Worm (Caenorhabditis elegans) whole organism, L2 larva: Measurements from ENCODE around the gene R148.5.

ENCODE experiments used
- C34F6.9 ChIP-seq: fragments of 150-350 bp; optimal IDR thresholded peaks from 2 replicates; lab custom pipeline; 2014; ENCODE audit warnings: missing biosample characterization, missing genetic modification characterization
- F13H6.1 ChIP-seq: sonication (generic microtip); optimal IDR thresholded peaks from 2 replicates; lab custom pipeline; 2016; ENCODE audit warnings: missing genetic modification characterization, missing compliant biosample characterization
- R02D3.7 ChIP-seq: fragments of 150-350 bp; optimal IDR thresholded peaks from 2 replicates; lab custom pipeline; 2014; ENCODE audit warnings: missing biosample characterization, missing genetic modification characterization
- blmp-1 ChIP-seq: sonication (generic microtip); optimal IDR thresholded peaks from 2 replicates; lab custom pipeline; 2017; ENCODE audit warnings: missing genetic modification characterization, mild to moderate bottlenecking, missing compliant biosample characterization, antibody characterized with exemption, moderate library complexity; ENCODE audit not compliant: insufficient read depth
- elt-1 ChIP-seq: fragments of 150-350 bp; optimal IDR thresholded peaks from 2 replicates; lab custom pipeline; 2014; ENCODE audit warnings: missing biosample characterization, missing genetic modification characterization
- elt-3 ChIP-seq: sonication (generic microtip); optimal IDR thresholded peaks from 2 replicates; lab custom pipeline; 2017; ENCODE audit warnings: missing biosample characterization, missing genetic modification characterization
- fos-1 ChIP-seq: fragments of 150-350 bp; optimal IDR thresholded peaks from 2 replicates; lab custom pipeline; 2014; ENCODE audit warnings: missing biosample characterization, missing genetic modification characterization
- lin-13 ChIP-seq: fragments of 150-350 bp; optimal IDR thresholded peaks from 2 replicates; lab custom pipeline; 2014; ENCODE audit warnings: missing biosample characterization, missing genetic modification reagents, missing genetic modification characterization
- lsy-2 ChIP-seq, 2 experiments: fragments of 150-350 bp in 1 of 2; sonication (generic microtip) in 1 of 2; optimal IDR thresholded peaks; 2 replicates each; lab custom pipeline; 2014 to 2017; ENCODE audit warnings: missing biosample characterization in 2 of 2, missing genetic modification characterization in 2 of 2
- mdl-1 ChIP-seq, 2 experiments: fragments of 150-350 bp in 1 of 2; sonication (generic microtip) in 1 of 2; optimal IDR thresholded peaks; 2 replicates each; lab custom pipeline; 2017; ENCODE audit warnings: missing biosample characterization in 2 of 2, missing genetic modification characterization in 2 of 2
- nhr-129 ChIP-seq: fragments of 150-350 bp; optimal IDR thresholded peaks from 2 replicates; lab custom pipeline; 2014; ENCODE audit warnings: missing biosample characterization, missing genetic modification characterization
- unc-39 ChIP-seq: fragments of 150-350 bp; optimal IDR thresholded peaks from 2 replicates; lab custom pipeline; 2014; ENCODE audit warnings: missing biosample characterization, missing genetic modification characterization
- unc-55 ChIP-seq: fragments of 150-350 bp; sonication (generic microtip); optimal IDR thresholded peaks from 3 replicates; lab custom pipeline; 2014; ENCODE audit warnings: missing biosample characterization, missing genetic modification reagents, missing genetic modification characterization
- zag-1 ChIP-seq: fragments of 150-350 bp; optimal IDR thresholded peaks from 2 replicates; lab custom pipeline; 2014; ENCODE audit warnings: missing biosample characterization, missing genetic modification characterization
- ztf-1 ChIP-seq: fragments of 200-800 bp; sonication (Bioruptor generic); conservative IDR thresholded peaks from 2 replicates; pipeline ENCODE4 v1.3.6; 2022; ENCODE audit warnings: missing genetic modification characterization, missing compliant biosample characterization

R148.5 gene

ce11 chrIII:3219050-3219449 lies 53.6 kb downstream of the R148.5 start, which contains the start of gene frm-8:
Gene frm-8 (minus strand): TSS chrIII:3219150.
- TF ChIP-seq blmp-1 (tag; lab: Kevin White, UChicago) (no peak), elt-3 (tag; lab: Kevin White, UChicago) (no peak), R02D3.7 (tag; lab: Kevin White, UChicago) (no peak), fos-1 (tag; lab: Kevin White, UChicago) (no peak), unc-55 (no peak), lsy-2 (tag; optimal IDR thresholded peaks at IDR 0.05; lab: Kevin White, UChicago) (no peak), ztf-1 (no peak), nhr-129 (tag; lab: Kevin White, UChicago) (no peak)

- TF ChIP-seq lin-13 (GFP tag; lab: Kevin White, UChicago) (peak; percentile 7), zag-1 (tag; lab: Kevin White, UChicago) (peak; percentile 26), lsy-2 (tag; optimal IDR thresholded peaks at IDR 0.05; lab: Kevin White, UChicago) (peak in 1 of 2 experiments; percentile 56), C34F6.9 (peak; percentile 25), unc-55 (peak; percentile 72), elt-1 (tag; lab: Kevin White, UChicago) (no peak), nhr-129 (tag; lab: Kevin White, UChicago) (peak; percentile 39), mdl-1 (tag; optimal IDR thresholded peaks at IDR 0.05; lab: Kevin White, UChicago) (peak in 1 of 2 experiments; percentile 21), ztf-1 (no peak), unc-39 (tag; lab: Kevin White, UChicago) (no peak), F13H6.1 (tag; lab: Kevin White, UChicago) (peak; percentile 47)
Measured at ce11 chrIII:3220287-3220686, 54.8 kb downstream of the R148.5 start.
